Worm (Caenorhabditis elegans) whole organism, L4 larva: ENCODE results near the gene tnt-3.

ENCODE experiments used
- D1046.2 ChIP-seq: fragments of 200-800 bp; sonication (Bioruptor generic); IDR thresholded peaks from 2 replicates; pipeline ENCODE4 v1.3.6; 2022; ENCODE audit warnings: missing genetic modification characterization, missing compliant biosample characterization
- F49E8.2 ChIP-seq: sonication (generic microtip); optimal IDR thresholded peaks from 2 replicates; lab custom pipeline; 2016; ENCODE audit warnings: missing compliant biosample characterization, mild to moderate bottlenecking, missing genetic modification characterization, borderline replicate concordance
- R02D3.7 ChIP-seq: fragments of 150-350 bp; sonication (generic microtip); optimal IDR thresholded peaks from 3 replicates; lab custom pipeline; 2014; ENCODE audit warnings: missing biosample characterization, missing genetic modification characterization
- T26A8.4 ChIP-seq: fragments of 200-800 bp; sonication (Bioruptor generic); IDR thresholded peaks from 2 replicates; pipeline ENCODE4 v1.3.6; 2022; ENCODE audit warnings: missing genetic modification characterization, missing compliant biosample characterization
- Y5F2A.4 ChIP-seq: fragments of 200-800 bp; sonication (Bioruptor generic); optimal IDR thresholded peaks from 2 replicates; lab custom pipeline; 2018; ENCODE audit warnings: mild to moderate bottlenecking, missing genetic modification characterization, missing compliant biosample characterization
- Y75B8A.6 ChIP-seq: fragments of 200-800 bp; sonication (Bioruptor generic); IDR thresholded peaks from 2 replicates; pipeline ENCODE4 v1.3.6; 2022; ENCODE audit warnings: missing genetic modification reagents, missing genetic modification characterization, missing compliant biosample characterization
- aha-1 ChIP-seq: fragments of 150-350 bp; peaks from one replicate; lab custom pipeline; 2014; ENCODE audit warnings: missing biosample characterization, missing genetic modification characterization
- arid-1 ChIP-seq: fragments of 200-800 bp; sonication (Bioruptor generic); conservative IDR thresholded peaks from 2 replicates; pipeline ENCODE4 v1.3.6; 2022; ENCODE audit warnings: missing genetic modification reagents, missing genetic modification characterization, missing compliant biosample characterization
- ceh-62 ChIP-seq: sonication (generic microtip); optimal IDR thresholded peaks from 2 replicates; lab custom pipeline; 2017; ENCODE audit warnings: missing biosample characterization, missing genetic modification characterization
- cey-2 ChIP-seq: sonication (generic microtip); optimal IDR thresholded peaks from 3 replicates; lab custom pipeline; 2017; ENCODE audit warnings: missing genetic modification characterization, mild to moderate bottlenecking, missing compliant biosample characterization, antibody characterized with exemption, borderline replicate concordance; ENCODE audit not compliant: insufficient read depth
- ctbp-1 ChIP-seq: fragments of 200-800 bp; sonication (Bioruptor generic); IDR thresholded peaks from 2 replicates; pipeline ENCODE4 v1.3.6; 2022; ENCODE audit warnings: missing genetic modification reagents, missing genetic modification characterization, missing compliant biosample characterization
- daf-12 ChIP-seq: fragments of 150-350 bp; optimal IDR thresholded peaks from 2 replicates; lab custom pipeline; 2014; ENCODE audit warnings: missing biosample characterization, missing genetic modification reagents, missing genetic modification characterization
- daf-16 ChIP-seq, 3 experiments: sonication (generic microtip); optimal IDR thresholded peaks; 2 replicates each; lab custom pipeline; 2016 to 2017; ENCODE audit warnings: missing genetic modification characterization in 3 of 3, missing genetic modification reagents in 3 of 3, mild to moderate bottlenecking in 2 of 3, missing compliant biosample characterization in 2 of 3, missing biosample characterization in 1 of 3, moderate library complexity in 1 of 3
- daf-19 ChIP-seq: fragments of 200-800 bp; sonication (Bioruptor generic); conservative IDR thresholded peaks from 2 replicates; pipeline ENCODE4 v1.3.6; 2022; ENCODE audit warnings: missing genetic modification characterization, missing compliant biosample characterization
- dpl-1 ChIP-seq: fragments of 150-350 bp; optimal IDR thresholded peaks from 2 replicates; lab custom pipeline; 2014; ENCODE audit warnings: missing biosample characterization, missing genetic modification reagents, missing genetic modification characterization
- fos-1 ChIP-seq: fragments of 150-350 bp; optimal IDR thresholded peaks from 2 replicates; lab custom pipeline; 2014; ENCODE audit warnings: missing biosample characterization, missing genetic modification characterization
- hlh-11 ChIP-seq: fragments of 200-800 bp; sonication (Bioruptor generic); optimal IDR thresholded peaks from 2 replicates; lab custom pipeline; 2018; ENCODE audit warnings: mild to moderate bottlenecking, missing genetic modification characterization, missing compliant biosample characterization
- hlh-30 ChIP-seq: sonication (generic microtip); optimal IDR thresholded peaks from 2 replicates; lab custom pipeline; 2017; ENCODE audit warnings: antibody characterized with exemption, mild to moderate bottlenecking, missing genetic modification characterization, missing compliant biosample characterization; ENCODE audit not compliant: insufficient read depth
- hmg-1.1 ChIP-seq: fragments of 200-800 bp; sonication (Bioruptor generic); IDR thresholded peaks from 2 replicates; pipeline ENCODE4 v1.3.6; 2022; ENCODE audit warnings: missing genetic modification reagents, missing genetic modification characterization, missing compliant biosample characterization
- jun-1 ChIP-seq: fragments of 150-350 bp; optimal IDR thresholded peaks from 2 replicates; lab custom pipeline; 2014; ENCODE audit warnings: missing biosample characterization, missing genetic modification reagents, missing genetic modification characterization
- lim-7 ChIP-seq: fragments of 200-800 bp; sonication (Bioruptor generic); IDR thresholded peaks from 2 replicates; pipeline ENCODE4 v1.3.6; 2022; ENCODE audit warnings: missing genetic modification characterization, missing compliant biosample characterization
- lin-1 ChIP-seq: fragments of 200-800 bp; sonication (Bioruptor generic); IDR thresholded peaks from 2 replicates; pipeline ENCODE4 v1.3.6; 2022; ENCODE audit warnings: missing genetic modification reagents, missing genetic modification characterization, missing compliant biosample characterization
- lin-13 ChIP-seq: fragments of 150-350 bp; optimal IDR thresholded peaks from 2 replicates; lab custom pipeline; 2014; ENCODE audit warnings: missing biosample characterization, missing genetic modification reagents, missing genetic modification characterization
- lin-15B ChIP-seq: fragments of 150-350 bp; sonication (generic microtip); optimal IDR thresholded peaks from 3 replicates; lab custom pipeline; 2014; ENCODE audit warnings: missing biosample characterization, missing genetic modification characterization
- lin-38 ChIP-seq: fragments of 200-800 bp; sonication (Bioruptor generic); IDR thresholded peaks from 2 replicates; pipeline ENCODE4 v1.3.6; 2022; ENCODE audit warnings: missing genetic modification reagents, missing genetic modification characterization, missing compliant biosample characterization
- lir-3 ChIP-seq: sonication (generic microtip); optimal IDR thresholded peaks from 2 replicates; lab custom pipeline; 2016; ENCODE audit warnings: mild to moderate bottlenecking, missing genetic modification characterization, missing compliant biosample characterization
- madf-5 ChIP-seq, 2 experiments: fragments of 200-800 bp; sonication (Bioruptor generic); IDR thresholded peaks; 2 replicates each; pipeline ENCODE4 v1.3.6; 2022; ENCODE audit warnings: missing compliant biosample characterization in 2 of 2, missing genetic modification characterization in 2 of 2
- mep-1 ChIP-seq: fragments of 150-350 bp; sonication (generic microtip); optimal IDR thresholded peaks from 3 replicates; lab custom pipeline; 2014; ENCODE audit warnings: missing biosample characterization, missing genetic modification characterization
- mes-2 ChIP-seq: sonication (generic microtip); optimal IDR thresholded peaks from 2 replicates; lab custom pipeline; 2016; ENCODE audit warnings: missing genotype, mild to moderate bottlenecking, missing genetic modification characterization, missing compliant biosample characterization; ENCODE audit not compliant: poor library complexity, severe bottlenecking
- mxl-2 ChIP-seq: fragments of 200-800 bp; sonication (Bioruptor generic); conservative IDR thresholded peaks from 2 replicates; pipeline ENCODE4 v1.3.6; 2022; ENCODE audit warnings: missing genetic modification reagents, missing genetic modification characterization, missing compliant biosample characterization
- nhr-10 ChIP-seq: fragments of 150-350 bp; optimal IDR thresholded peaks from 2 replicates; lab custom pipeline; 2014; ENCODE audit warnings: missing biosample characterization, missing genetic modification characterization
- nhr-102 ChIP-seq: sonication (generic microtip); optimal IDR thresholded peaks from 2 replicates; lab custom pipeline; 2016; ENCODE audit warnings: mild to moderate bottlenecking, missing genetic modification characterization, moderate library complexity, missing compliant biosample characterization
- nhr-25 ChIP-seq: sonication (generic microtip); optimal IDR thresholded peaks from 2 replicates; lab custom pipeline; 2017; ENCODE audit warnings: missing genetic modification characterization, mild to moderate bottlenecking, missing compliant biosample characterization, antibody characterized with exemption, moderate library complexity, borderline replicate concordance; ENCODE audit not compliant: insufficient read depth
- nhr-28 ChIP-seq: fragments of 150-350 bp; optimal IDR thresholded peaks from 2 replicates; lab custom pipeline; 2014; ENCODE audit warnings: missing biosample characterization, missing genetic modification characterization
- nhr-42 ChIP-seq: fragments of 200-800 bp; sonication (Bioruptor generic); IDR thresholded peaks from 2 replicates; pipeline ENCODE4 v1.3.6; 2022; ENCODE audit warnings: missing genetic modification characterization, missing compliant biosample characterization
- nhr-6 ChIP-seq: fragments of 150-350 bp; optimal IDR thresholded peaks from 2 replicates; lab custom pipeline; 2014; ENCODE audit warnings: missing biosample characterization, missing genetic modification characterization
- nhr-77 ChIP-seq: fragments of 150-350 bp; optimal IDR thresholded peaks from 2 replicates; lab custom pipeline; 2014; ENCODE audit warnings: missing biosample characterization, missing genetic modification characterization
- php-3 ChIP-seq: fragments of 200-800 bp; sonication (Bioruptor generic); IDR thresholded peaks from 2 replicates; pipeline ENCODE4 v1.3.6; 2022; ENCODE audit warnings: missing genetic modification reagents, missing genetic modification characterization, missing compliant biosample characterization
- saeg-2 ChIP-seq: fragments of 200-800 bp; sonication (Bioruptor generic); IDR thresholded peaks from 2 replicates; pipeline ENCODE4 v1.3.6; 2022; ENCODE audit warnings: missing genetic modification reagents, missing genetic modification characterization, missing compliant biosample characterization
- sdz-12 ChIP-seq: fragments of 200-800 bp; sonication (Bioruptor generic); optimal IDR thresholded peaks from 2 replicates; lab custom pipeline; 2018; ENCODE audit warnings: mild to moderate bottlenecking, missing genetic modification characterization, missing compliant biosample characterization
- set-16 ChIP-seq: fragments of 200-800 bp; sonication (Bioruptor generic); IDR thresholded peaks from 2 replicates; pipeline ENCODE4 v1.3.6; 2022; ENCODE audit warnings: missing genetic modification reagents, missing genetic modification characterization, missing compliant biosample characterization
- spr-1 ChIP-seq: sonication (generic microtip); optimal IDR thresholded peaks from 2 replicates; lab custom pipeline; 2016; ENCODE audit warnings: mild to moderate bottlenecking, missing genetic modification characterization, missing compliant biosample characterization
- tag-97 ChIP-seq: fragments of 200-800 bp; sonication (Bioruptor generic); IDR thresholded peaks from 2 replicates; pipeline ENCODE4 v1.3.6; 2022; ENCODE audit warnings: missing genetic modification characterization, missing compliant biosample characterization
- tra-1 ChIP-seq: fragments of 200-800 bp; sonication (Bioruptor generic); IDR thresholded peaks from 2 replicates; pipeline ENCODE4 v1.3.6; 2022; ENCODE audit warnings: missing genetic modification reagents, missing genetic modification characterization, missing compliant biosample characterization
- unc-39 ChIP-seq: sonication (generic microtip); optimal IDR thresholded peaks from 2 replicates; lab custom pipeline; 2017; ENCODE audit warnings: missing biosample characterization, missing genetic modification characterization
- unc-62 ChIP-seq, 3 experiments: fragments of 150-350 bp in 1 of 3; sonication (generic microtip); optimal IDR thresholded peaks in 2 of 3; peaks in 1 of 3; 1 replicate in 1 of 3; 2 replicates in 2 of 3; lab custom pipeline; 2014 to 2017; ENCODE audit warnings: missing biosample characterization in 3 of 3, missing genetic modification characterization in 3 of 3, missing genetic modification reagents in 3 of 3, missing genotype in 1 of 3
- vab-7 ChIP-seq: fragments of 200-800 bp; sonication (Bioruptor generic); IDR thresholded peaks from 2 replicates; pipeline ENCODE4 v1.3.6; 2022; ENCODE audit warnings: missing genetic modification reagents, missing genetic modification characterization, missing compliant biosample characterization
- zag-1 ChIP-seq: fragments of 150-350 bp; optimal IDR thresholded peaks from 2 replicates; lab custom pipeline; 2014; ENCODE audit warnings: missing biosample characterization, missing genetic modification characterization
- zfp-3 ChIP-seq: fragments of 200-800 bp; sonication (Bioruptor generic); conservative IDR thresholded peaks from 2 replicates; pipeline ENCODE4 v1.3.6; 2022; ENCODE audit warnings: missing genetic modification reagents, missing genetic modification characterization, missing compliant biosample characterization
- zip-11 ChIP-seq: fragments of 200-800 bp; sonication (Bioruptor generic); IDR thresholded peaks from 2 replicates; pipeline ENCODE4 v1.3.6; 2022; ENCODE audit warnings: missing genetic modification characterization, missing compliant biosample characterization
- zip-2 ChIP-seq: fragments of 150-350 bp; optimal IDR thresholded peaks from 2 replicates; lab custom pipeline; 2014; ENCODE audit warnings: missing biosample characterization, missing genetic modification characterization

tnt-3 gene

ce11 chrX:7954328-7954727, 9.4 kb upstream of the tnt-3 start, which contains the start of gene dct-1:
Gene dct-1 (plus strand): TSS chrX:7954354.
- TF ChIP-seq lin-38 (GFP tag; lab: Robert Waterston, UW) (no peak), ceh-62 (tag; lab: Kevin White, UChicago) (no peak), F49E8.2 (tag; lab: Kevin White, UChicago) (no peak), nhr-102 (tag; lab: Kevin White, UChicago) (no peak), arid-1 (GFP tag; lab: Robert Waterston, UW) (no peak), lin-13 (GFP tag; lab: Kevin White, UChicago) (no peak), dpl-1 (GFP tag; lab: Kevin White, UChicago) (no peak), fos-1 (tag; lab: Kevin White, UChicago) (no peak), lin-15B (tag; lab: Kevin White, UChicago) (no peak), tra-1 (GFP tag; lab: Robert Waterston, UW) (no peak), ctbp-1 (GFP tag; lab: Robert Waterston, UW) (no peak), T26A8.4 (GFP tag; lab: Robert Waterston, UW) (no peak), D1046.2 (GFP tag; lab: Robert Waterston, UW) (no peak), zip-2 (no peak), nhr-28 (tag; lab: Kevin White, UChicago) (no peak), saeg-2 (GFP tag; lab: Robert Waterston, UW) (no peak), nhr-6 (tag; lab: Kevin White, UChicago) (no peak), mxl-2 (GFP tag; lab: Robert Waterston, UW) (no peak), nhr-77 (tag; lab: Kevin White, UChicago) (no peak), zfp-3 (no peak), zag-1 (tag; lab: Kevin White, UChicago) (no peak), mes-2 (no peak), nhr-25 (tag; lab: Kevin White, UChicago) (no peak), tag-97 (GFP tag; lab: Robert Waterston, UW) (no peak), spr-1 (no peak), daf-19 (GFP tag; lab: Robert Waterston, UW) (no peak), daf-12 (tag; lab: Kevin White, UChicago) (no peak), cey-2 (tag; lab: Kevin White, UChicago) (no peak), aha-1 (peak; percentile 65), set-16 (GFP tag; lab: Robert Waterston, UW) (no peak), jun-1 (tag; lab: Kevin White, UChicago) (no peak), hlh-11 (tag; lab: Kevin White, UChicago) (peak; percentile 57), lim-7 (GFP tag; lab: Robert Waterston, UW) (no peak), R02D3.7 (tag; lab: Kevin White, UChicago) (no peak), hmg-1.1 (GFP tag; lab: Robert Waterston, UW) (no peak), lin-1 (GFP tag; lab: Robert Waterston, UW) (no peak), daf-16 (GFP tag; optimal IDR thresholded peaks at IDR 0.05; lab: Kevin White, UChicago) (peak in 1 of 2 experiments; percentile 60), daf-16 (tag; optimal IDR thresholded peaks at IDR 0.05; lab: Kevin White, UChicago) (no peak), Y75B8A.6 (GFP tag; lab: Robert Waterston, UW) (no peak), zip-11 (GFP tag; lab: Robert Waterston, UW) (no peak), php-3 (GFP tag; lab: Robert Waterston, UW) (no peak), nhr-10 (tag; lab: Kevin White, UChicago) (no peak), hlh-30 (tag; lab: Kevin White, UChicago) (peak; percentile 31), nhr-42 (GFP tag; lab: Robert Waterston, UW) (no peak), mep-1 (tag; lab: Kevin White, UChicago) (peak; percentile 7), sdz-12 (GFP tag; lab: Kevin White, UChicago) (peak; percentile 17), lir-3 (tag; lab: Kevin White, UChicago) (no peak), madf-5 (GFP tag; IDR thresholded peaks at IDR 0.05; lab: Robert Waterston, UW) (no peak), Y5F2A.4 (GFP tag; lab: Kevin White, UChicago) (no peak), unc-39 (tag; lab: Kevin White, UChicago) (no peak), unc-62 (GFP tag; optimal IDR thresholded peaks at IDR 0.05 in 1 of 2; lab: Kevin White, UChicago) (no peak), unc-62 (tag; optimal IDR thresholded peaks at IDR 0.05; lab: Kevin White, UChicago) (no peak), vab-7 (GFP tag; lab: Robert Waterston, UW) (no peak)
